Worm (Caenorhabditis elegans): Measurements from ENCODE around the gene cct-4.

DNA sequence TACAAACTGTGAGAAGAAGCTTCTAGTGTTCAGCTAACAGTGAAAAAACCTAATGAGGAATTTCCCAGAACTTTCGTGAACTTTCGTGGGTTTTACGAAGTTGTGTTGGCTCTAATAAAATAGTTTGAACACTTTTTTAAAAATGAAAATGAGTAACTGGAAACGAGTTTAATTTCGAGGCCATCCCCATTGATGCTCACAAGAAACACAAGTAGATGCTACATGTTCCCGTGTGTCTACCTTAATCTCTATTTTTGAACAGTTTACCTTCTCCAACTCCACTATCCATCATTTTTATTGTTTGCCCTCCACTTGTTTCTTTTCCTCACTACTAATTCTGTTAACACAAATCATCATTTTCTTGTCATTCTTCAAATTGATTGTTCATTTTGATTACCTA lies 50.2 kb downstream of the cct-4 start, which contains the start of gene C26D10.7:
- TF ChIP-seq tbx-2 (tag; optimal IDR thresholded peaks at IDR 0.05) (no peak), ceh-14 (tag; optimal IDR thresholded peaks at IDR 0.05) (no peak), ama-1 (optimal IDR thresholded peaks at IDR 0.05) (no peak), ceh-24 (tag; optimal IDR thresholded peaks at IDR 0.05) (no peak), pha-4 (tag; optimal IDR thresholded peaks at IDR 0.05) (no peak)
